Fruit fly (Drosophila melanogaster) whole organism, embryonic: ENCODE data around the gene CG4293.
A peak's percentile ranks its signal among the peaks of the same experiment; 100 is the strongest.

Source experiments
- Bdp1 ChIP-seq: fragments of 200-800 bp; sonication (Bioruptor generic); optimal IDR thresholded peaks from 3 replicates; lab custom pipeline; 2016; ENCODE audit warnings: missing biosample characterization, missing genetic modification characterization
- Bteb2 ChIP-seq: fragments of 200-800 bp; sonication (Bioruptor generic); optimal IDR thresholded peaks from 2 replicates; lab custom pipeline; 2016; ENCODE audit warnings: missing biosample characterization, missing genetic modification characterization
- CG10959 ChIP-seq: fragments of 200-800 bp; sonication (Bioruptor generic); IDR thresholded peaks from 2 replicates; pipeline ENCODE4 v1.3.6; 2022; ENCODE audit warnings: missing biosample characterization, missing genetic modification characterization
- CG11085 ChIP-seq: fragments of 200-800 bp; sonication (Bioruptor generic); IDR thresholded peaks from 2 replicates; pipeline ENCODE4 v1.3.6; 2022; ENCODE audit warnings: missing biosample characterization, missing genetic modification characterization
- CG11247 ChIP-seq: fragments of 200-800 bp; sonication (Bioruptor generic); IDR thresholded peaks from 2 replicates; pipeline ENCODE4 v1.3.6; 2022; ENCODE audit warnings: missing biosample characterization, missing genetic modification characterization
- CG12219 ChIP-seq: fragments of 200-800 bp; sonication (Bioruptor generic); optimal IDR thresholded peaks from 3 replicates; lab custom pipeline; 2018; ENCODE audit warnings: missing biosample characterization, mild to moderate bottlenecking, missing genetic modification characterization
- CG12299 ChIP-seq: fragments of 200-800 bp; sonication (Bioruptor generic); optimal IDR thresholded peaks from 2 replicates; lab custom pipeline; 2018; ENCODE audit warnings: missing biosample characterization, mild to moderate bottlenecking, missing genetic modification characterization
- CG1233 ChIP-seq: fragments of 200-800 bp; sonication (Bioruptor generic); optimal IDR thresholded peaks from 4 replicates; lab custom pipeline; 2018; ENCODE audit warnings: missing biosample characterization, mild to moderate bottlenecking, missing genetic modification characterization
- CG12744 ChIP-seq: fragments of 200-800 bp; sonication (Bioruptor generic); optimal IDR thresholded peaks from 2 replicates; lab custom pipeline; 2016; ENCODE audit warnings: missing biosample characterization, missing genetic modification characterization
- CG16815 ChIP-seq: fragments of 200-800 bp; sonication (Bioruptor generic); optimal IDR thresholded peaks from 3 replicates; lab custom pipeline; 2017; ENCODE audit warnings: missing biosample characterization, mild to moderate bottlenecking, missing genetic modification characterization
- CG17361 ChIP-seq: fragments of 200-800 bp; sonication (Bioruptor generic); IDR thresholded peaks from 3 replicates; pipeline ENCODE4 v1.3.6; 2022; ENCODE audit warnings: missing biosample characterization, missing genetic modification characterization
- CG17385 ChIP-seq: fragments of 200-800 bp; sonication (Bioruptor generic); optimal IDR thresholded peaks from 3 replicates; lab custom pipeline; 2018; ENCODE audit warnings: missing biosample characterization, mild to moderate bottlenecking, missing genetic modification characterization
- CG18011 ChIP-seq: fragments of 200-800 bp; sonication (Bioruptor generic); optimal IDR thresholded peaks from 2 replicates; lab custom pipeline; 2017; ENCODE audit warnings: missing biosample characterization, missing genetic modification characterization, mild to moderate bottlenecking, moderate library complexity, missing genotype
- CG4424 ChIP-seq: fragments of 200-800 bp; sonication (Bioruptor generic); optimal IDR thresholded peaks from 3 replicates; lab custom pipeline; 2016; ENCODE audit warnings: missing biosample characterization, missing genetic modification characterization
- CG5180 ChIP-seq: fragments of 200-800 bp; sonication (Bioruptor generic); optimal IDR thresholded peaks from 3 replicates; lab custom pipeline; 2017; ENCODE audit warnings: missing biosample characterization, missing genetic modification characterization, mild to moderate bottlenecking, moderate library complexity, missing genetic modification reagents
- CG6272 ChIP-seq: fragments of 200-800 bp; sonication (Bioruptor generic); IDR thresholded peaks from 2 replicates; pipeline ENCODE4 v1.3.6; 2022; ENCODE audit warnings: missing biosample characterization, missing genetic modification characterization
- CG7357 ChIP-seq: fragments of 200-800 bp; sonication (Bioruptor generic); IDR thresholded peaks from 3 replicates; pipeline ENCODE4 v1.3.6; 2022; ENCODE audit warnings: missing biosample characterization, missing genetic modification characterization
- CG7745 ChIP-seq: fragments of 200-800 bp; sonication (Bioruptor generic); optimal IDR thresholded peaks from 2 replicates; lab custom pipeline; 2018; ENCODE audit warnings: missing biosample characterization, mild to moderate bottlenecking, missing genetic modification characterization, moderate library complexity
- CG8388 ChIP-seq: fragments of 200-800 bp; sonication (Bioruptor generic); optimal IDR thresholded peaks from 2 replicates; lab custom pipeline; 2019; ENCODE audit warnings: missing biosample characterization, mild to moderate bottlenecking, missing genetic modification characterization, moderate library complexity
- CG9609 ChIP-seq: fragments of 200-800 bp; sonication (Bioruptor generic); optimal IDR thresholded peaks from 3 replicates; lab custom pipeline; 2016; ENCODE audit warnings: missing biosample characterization, missing genetic modification characterization
- CG9817 ChIP-seq: fragments of 200-800 bp; sonication (Bioruptor generic); optimal IDR thresholded peaks from 2 replicates; lab custom pipeline; 2018; ENCODE audit warnings: missing biosample characterization, mild to moderate bottlenecking, missing genetic modification characterization, moderate library complexity
- Dek ChIP-seq: fragments of 200-800 bp; sonication (Bioruptor generic); optimal IDR thresholded peaks from 3 replicates; lab custom pipeline; 2019; ENCODE audit warnings: missing biosample characterization, mild to moderate bottlenecking, missing genetic modification characterization, moderate library complexity
- Elba2 ChIP-seq: fragments of 200-800 bp; sonication (Bioruptor generic); optimal IDR thresholded peaks from 3 replicates; lab custom pipeline; 2016; ENCODE audit warnings: missing biosample characterization, missing genetic modification characterization
- Ets65A ChIP-seq: fragments of 200-800 bp; sonication (Bioruptor generic); peaks from one replicate; lab custom pipeline; 2016; ENCODE audit warnings: missing biosample characterization, missing genetic modification characterization
- NC2α ChIP-seq: fragments of 200-800 bp; sonication (Bioruptor generic); optimal IDR thresholded peaks from 2 replicates; lab custom pipeline; 2016; ENCODE audit warnings: missing biosample characterization, missing genetic modification characterization
- Opbp ChIP-seq: fragments of 200-800 bp; sonication (Bioruptor generic); IDR thresholded peaks from 3 replicates; pipeline ENCODE4 v1.3.6; 2022; ENCODE audit warnings: missing biosample characterization, missing genetic modification characterization; ENCODE audit not compliant: partially characterized antibody
- Side ChIP-seq: fragments of 200-800 bp; sonication (Bioruptor generic); optimal IDR thresholded peaks from 2 replicates; lab custom pipeline; 2016; ENCODE audit warnings: missing biosample characterization, missing genetic modification characterization
- Stat92E ChIP-seq, 3 experiments: fragments of >200 bp in 2 of 3; fragments of 200-800 bp in 1 of 3; sonication (Bioruptor generic) in 1 of 3; optimal IDR thresholded peaks; 2 replicates each; lab custom pipeline; 2017 to 2019; ENCODE audit warnings: missing biosample characterization in 3 of 3, missing genetic modification characterization in 3 of 3, mild to moderate bottlenecking in 1 of 3, moderate library complexity in 1 of 3
- dimm ChIP-seq: fragments of 200-800 bp; sonication (Bioruptor generic); IDR thresholded peaks from 2 replicates; pipeline ENCODE4 v1.3.6; 2022; ENCODE audit warnings: missing biosample characterization, missing genetic modification characterization
- eve ChIP-seq, 2 experiments: fragments of >200 bp; optimal IDR thresholded peaks; 2 replicates each; lab custom pipeline; 2017; ENCODE audit warnings: missing biosample characterization in 2 of 2, missing genetic modification characterization in 2 of 2
- grn ChIP-seq: fragments of 200-800 bp; sonication (Bioruptor generic); optimal IDR thresholded peaks from 3 replicates; lab custom pipeline; 2017; ENCODE audit warnings: missing biosample characterization, missing genetic modification characterization
- hbn ChIP-seq: fragments of 200-800 bp; sonication (Bioruptor generic); IDR thresholded peaks from 2 replicates; pipeline ENCODE4 v1.3.6; 2022; ENCODE audit warnings: missing biosample characterization, missing genetic modification characterization; ENCODE audit not compliant: partially characterized antibody
- hkb ChIP-seq, 2 experiments: fragments of 200-800 bp in 1 of 2; fragments of >200 bp in 1 of 2; sonication (Bioruptor generic) in 1 of 2; IDR thresholded peaks in 1 of 2; optimal IDR thresholded peaks in 1 of 2; 2 replicates each; pipeline versions ENCODE4 v1.3.6 to Lab custom; 2017 to 2022; ENCODE audit warnings: missing biosample characterization in 1 of 2, missing genetic modification characterization in 1 of 2
- inv ChIP-seq: fragments of 200-800 bp; sonication (Bioruptor generic); IDR thresholded peaks from 2 replicates; pipeline ENCODE4 v1.3.6; 2022; ENCODE audit warnings: missing biosample characterization, missing genetic modification characterization; ENCODE audit not compliant: partially characterized antibody
- kni ChIP-seq: fragments of 200-800 bp; sonication (Bioruptor generic); optimal IDR thresholded peaks from 3 replicates; lab custom pipeline; 2017; ENCODE audit warnings: mild to moderate bottlenecking, missing biosample characterization, missing genetic modification reagents, missing genetic modification characterization
- mirr ChIP-seq: fragments of 200-800 bp; sonication (Bioruptor generic); optimal IDR thresholded peaks from 3 replicates; lab custom pipeline; 2018; ENCODE audit warnings: missing biosample characterization, mild to moderate bottlenecking, missing genetic modification characterization
- mld ChIP-seq: fragments of 200-800 bp; sonication (Bioruptor generic); IDR thresholded peaks from 3 replicates; pipeline ENCODE4 v1.3.6; 2022; ENCODE audit warnings: missing biosample characterization, missing genetic modification characterization; ENCODE audit not compliant: partially characterized antibody
- nau ChIP-seq: fragments of 200-800 bp; sonication (Bioruptor generic); optimal IDR thresholded peaks from 3 replicates; lab custom pipeline; 2017; ENCODE audit warnings: missing biosample characterization, mild to moderate bottlenecking, missing genetic modification characterization, missing genetic modification reagents
- nerfin-2 ChIP-seq: fragments of 200-800 bp; sonication (Bioruptor generic); IDR thresholded peaks from 2 replicates; pipeline ENCODE4 v1.3.6; 2022; ENCODE audit warnings: missing biosample characterization, missing genetic modification characterization; ENCODE audit not compliant: partially characterized antibody
- nom ChIP-seq: fragments of 200-800 bp; sonication (Bioruptor generic); optimal IDR thresholded peaks from 2 replicates; lab custom pipeline; 2017; ENCODE audit warnings: missing biosample characterization, missing genetic modification characterization, mild to moderate bottlenecking, moderate library complexity, missing genetic modification reagents
- pb ChIP-seq: fragments of 200-800 bp; sonication (Bioruptor generic); optimal IDR thresholded peaks from 3 replicates; lab custom pipeline; 2016; ENCODE audit warnings: missing biosample characterization, missing genetic modification characterization
- prd ChIP-seq, 3 experiments: fragments of >200 bp in 2 of 3; fragments of 200-800 bp in 1 of 3; sonication (Bioruptor generic) in 1 of 3; optimal IDR thresholded peaks in 2 of 3; IDR thresholded peaks in 1 of 3; 2 replicates in 2 of 3; 3 replicates in 1 of 3; pipeline versions ENCODE4 v1.3.6 to Lab custom; 2017 to 2022; ENCODE audit warnings: missing biosample characterization in 1 of 3, missing genetic modification characterization in 1 of 3
- sima ChIP-seq: fragments of 200-800 bp; sonication (Bioruptor generic); optimal IDR thresholded peaks from 2 replicates; lab custom pipeline; 2016; ENCODE audit warnings: missing biosample characterization, missing genetic modification characterization
- so ChIP-seq: fragments of 200-800 bp; sonication (Bioruptor generic); IDR thresholded peaks from 3 replicates; pipeline ENCODE4 v1.3.6; 2022; ENCODE audit warnings: missing biosample characterization, missing genetic modification characterization
- sug ChIP-seq: fragments of 200-800 bp; optimal IDR thresholded peaks from 2 replicates; lab custom pipeline; 2019; ENCODE audit warnings: missing biosample characterization, mild to moderate bottlenecking, missing genetic modification characterization, moderate library complexity
- tin ChIP-seq: fragments of 200-800 bp; sonication (Bioruptor generic); optimal IDR thresholded peaks from 3 replicates; lab custom pipeline; 2016; ENCODE audit warnings: missing biosample characterization, missing genetic modification characterization
- tup ChIP-seq: fragments of 200-800 bp; sonication (Bioruptor generic); optimal IDR thresholded peaks from 2 replicates; lab custom pipeline; 2016; ENCODE audit warnings: missing biosample characterization, mild to moderate bottlenecking, missing genetic modification characterization, moderate library complexity
- twi ChIP-seq: fragments of 200-800 bp; optimal IDR thresholded peaks from 2 replicates; lab custom pipeline; 2019; ENCODE audit warnings: missing biosample characterization, mild to moderate bottlenecking, missing genetic modification characterization, moderate library complexity
- unpg ChIP-seq: fragments of 200-800 bp; sonication (Bioruptor generic); optimal IDR thresholded peaks from 3 replicates; lab custom pipeline; 2018; ENCODE audit warnings: missing biosample characterization, mild to moderate bottlenecking, missing genetic modification characterization, moderate library complexity

Gene CG4293

dm6 chrX:487517-487957 is 42.6 kb downstream of the CG4293 start, which contains the start of the genes CG18273 and CG3156 (continued):
- TF ChIP-seq Side (GFP tag; lab: Kevin White, UChicago) (no peak), CG17385 (GFP tag; lab: Kevin White, UChicago) (peak; percentile 94), dimm (GFP tag; lab: Robert Waterston, UW) (no peak), nau (GFP tag; lab: Kevin White, UChicago) (no peak), Opbp (GFP tag; lab: Robert Waterston, UW) (peak; percentile 60; the same call in 1 of the 3 replicates), CG16815 (GFP tag; lab: Kevin White, UChicago) (no peak), CG12219 (no peak), CG5180 (GFP tag; lab: Kevin White, UChicago) (no peak), tin (GFP tag; lab: Kevin White, UChicago) (no peak), Elba2 (peak; percentile 82), so (GFP tag; lab: Robert Waterston, UW) (no peak), CG4424 (GFP tag; lab: Kevin White, UChicago) (no peak), nerfin-2 (GFP tag; lab: Robert Waterston, UW) (no peak; the same call in none of the 2 replicates), prd (optimal IDR thresholded peaks at IDR 0.05; lab: Kevin White, UChicago) (no peak), prd (GFP tag; IDR thresholded peaks at IDR 0.05; lab: Robert Waterston, UW) (no peak), kni (GFP tag; lab: Kevin White, UChicago) (peak; percentile 60), CG9609 (GFP tag; lab: Kevin White, UChicago) (no peak), pb (GFP tag; lab: Kevin White, UChicago) (no peak), Bteb2 (GFP tag; lab: Kevin White, UChicago) (peak; percentile 11), sug (tag; lab: Kevin White, UChicago) (peak; percentile 53), unpg (no peak), CG10959 (GFP tag; lab: Robert Waterston, UW) (no peak), Bdp1 (GFP tag; lab: Kevin White, UChicago) (no peak), inv (GFP tag; lab: Robert Waterston, UW) (no peak), CG12744 (no peak), hkb (optimal IDR thresholded peaks at IDR 0.05; lab: Kevin White, UChicago) (no peak), hkb (GFP tag; IDR thresholded peaks at IDR 0.05; lab: Robert Waterston, UW) (no peak), grn (GFP tag; lab: Kevin White, UChicago) (no peak), CG7357 (no peak), sima (GFP tag; lab: Kevin White, UChicago) (no peak), NC2α (GFP tag; lab: Kevin White, UChicago) (no peak), Stat92E (GFP tag; optimal IDR thresholded peaks at IDR 0.05; lab: Kevin White, UChicago) (peak in 1 of 3 experiments; percentile 11), CG9817 (tag; lab: Kevin White, UChicago) (no peak), CG17361 (GFP tag; lab: Robert Waterston, UW) (no peak; the same call in 2 of the 3 replicates), nom (GFP tag; lab: Kevin White, UChicago) (no peak), twi (tag; lab: Kevin White, UChicago) (no peak), mirr (GFP tag; lab: Kevin White, UChicago) (peak; percentile 1), CG11247 (GFP tag; lab: Robert Waterston, UW) (no peak), eve (GFP tag; optimal IDR thresholded peaks at IDR 0.05; lab: Kevin White, UChicago) (no peak), CG18011 (GFP tag; lab: Kevin White, UChicago) (no peak), CG8388 (GFP tag; lab: Kevin White, UChicago) (no peak), Ets65A (GFP tag; lab: Kevin White, UChicago) (no peak), CG6272 (GFP tag; lab: Robert Waterston, UW) (no peak), CG11085 (no peak), CG1233 (GFP tag; lab: Kevin White, UChicago) (no peak), Dek (tag; lab: Kevin White, UChicago) (no peak), CG12299 (tag; lab: Kevin White, UChicago) (peak; percentile 7), tup (GFP tag; lab: Kevin White, UChicago) (no peak), mld (GFP tag; lab: Robert Waterston, UW) (no peak), hbn (GFP tag; lab: Robert Waterston, UW) (no peak), CG7745 (tag; lab: Kevin White, UChicago) (no peak)
